Worm (Caenorhabditis elegans) whole organism, late embryonic: ENCODE measurements around the gene haf-1.

Source experiments
- F13H6.1 ChIP-seq: sonication (generic microtip); optimal IDR thresholded peaks from 2 replicates; lab custom pipeline; 2016; ENCODE audit warnings: missing genetic modification characterization, missing compliant biosample characterization
- ceh-24 ChIP-seq: sonication (generic microtip); optimal IDR thresholded peaks from 2 replicates; lab custom pipeline; 2016; ENCODE audit warnings: mild to moderate bottlenecking, missing genetic modification characterization, missing compliant biosample characterization
- ceh-48 ChIP-seq: sonication (generic microtip); optimal IDR thresholded peaks from 2 replicates; lab custom pipeline; 2016; ENCODE audit warnings: missing genetic modification characterization, inconsistent platforms, missing compliant biosample characterization
- hlh-8 ChIP-seq: sonication (generic microtip); optimal IDR thresholded peaks from 2 replicates; lab custom pipeline; 2016; ENCODE audit warnings: missing genotype, missing genetic modification characterization, missing compliant biosample characterization
- nhr-11 ChIP-seq: fragments of 150-350 bp; optimal IDR thresholded peaks from 2 replicates; lab custom pipeline; 2014; ENCODE audit warnings: missing biosample characterization, missing genetic modification characterization
- npax-4 ChIP-seq: sonication (generic microtip); optimal IDR thresholded peaks from 2 replicates; lab custom pipeline; 2016; ENCODE audit warnings: missing genetic modification characterization, missing compliant biosample characterization
- unc-86 ChIP-seq: sonication (generic microtip); optimal IDR thresholded peaks from 2 replicates; lab custom pipeline; 2016; ENCODE audit warnings: missing genetic modification characterization, missing compliant biosample characterization

DNA sequence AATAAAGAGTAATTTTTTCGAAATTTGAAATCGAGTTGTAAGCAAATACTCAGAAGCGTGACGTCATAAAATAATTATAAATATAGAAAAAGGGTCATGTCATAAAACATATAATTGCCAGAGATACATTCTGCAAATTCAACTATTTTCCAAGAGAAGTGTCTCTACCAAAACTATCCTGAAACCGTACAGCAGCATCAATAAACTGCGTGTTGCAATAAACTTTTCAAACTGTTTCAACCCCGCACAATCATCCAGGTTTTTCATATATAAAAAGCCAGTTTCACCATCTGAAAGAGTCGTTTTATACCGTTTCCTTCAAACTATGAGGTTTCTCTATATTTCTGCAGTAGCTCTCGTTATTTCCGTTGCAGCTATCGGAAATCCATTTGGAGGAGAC lies 32.7 kb upstream of the haf-1 start, which contains the start of gene C49C3.11:
- TF ChIP-seq F13H6.1 (tag; lab: Kevin White, UChicago) (no peak), hlh-8 (tag; lab: Kevin White, UChicago) (no peak), unc-86 (tag; lab: Kevin White, UChicago) (no peak), nhr-11 (no peak), npax-4 (tag; lab: Kevin White, UChicago) (no peak), ceh-24 (tag; lab: Kevin White, UChicago) (no peak), ceh-48 (tag; lab: Kevin White, UChicago) (no peak)
